Worm (Caenorhabditis elegans) whole organism, L4 larva: ENCODE data around the gene C33D9.6.
"Not testable (repeated sequence)": the region's sequence is repeated elsewhere in the genome, so short reads cannot be mapped to it uniquely, and the experiment has no call there.

Experiments
- R02D3.7 ChIP-seq: fragments of 150-350 bp; sonication (generic microtip); optimal IDR thresholded peaks from 3 replicates; lab custom pipeline; 2014; ENCODE audit warnings: missing biosample characterization, missing genetic modification characterization
- T20F7.1 ChIP-seq: fragments of 200-800 bp; sonication (Bioruptor generic); optimal IDR thresholded peaks from 2 replicates; lab custom pipeline; 2018; ENCODE audit warnings: mild to moderate bottlenecking, missing genetic modification characterization, missing compliant biosample characterization
- T26A8.4 ChIP-seq: fragments of 200-800 bp; sonication (Bioruptor generic); IDR thresholded peaks from 2 replicates; pipeline ENCODE4 v1.3.6; 2022; ENCODE audit warnings: missing genetic modification characterization, missing compliant biosample characterization
- Y105C5A.15 ChIP-seq: fragments of 200-800 bp; sonication (Bioruptor generic); IDR thresholded peaks from 2 replicates; pipeline ENCODE4 v1.3.6; 2022; ENCODE audit warnings: missing genetic modification characterization, missing compliant biosample characterization
- ZK546.5 ChIP-seq, 2 experiments: sonication (generic microtip); optimal IDR thresholded peaks; 2 replicates each; lab custom pipeline; 2017; ENCODE audit warnings: missing biosample characterization in 2 of 2, missing genetic modification characterization in 2 of 2
- aly-2 ChIP-seq: sonication (generic microtip); optimal IDR thresholded peaks from 2 replicates; lab custom pipeline; 2018; ENCODE audit warnings: missing biosample characterization, missing genetic modification characterization
- attf-4 ChIP-seq: sonication (generic microtip); optimal IDR thresholded peaks from 3 replicates; lab custom pipeline; 2017; ENCODE audit warnings: missing biosample characterization, missing genetic modification characterization
- ceh-20 ChIP-seq: fragments of 200-800 bp; sonication (Bioruptor generic); IDR thresholded peaks from 2 replicates; pipeline ENCODE4 v1.3.6; 2022; ENCODE audit warnings: missing genetic modification reagents, missing genetic modification characterization, missing compliant biosample characterization
- ceh-44 ChIP-seq: fragments of 200-800 bp; sonication (Bioruptor generic); IDR thresholded peaks from 2 replicates; pipeline ENCODE4 v1.3.6; 2022; ENCODE audit warnings: missing genetic modification reagents, missing genetic modification characterization, missing compliant biosample characterization
- ctbp-1 ChIP-seq: fragments of 200-800 bp; sonication (Bioruptor generic); IDR thresholded peaks from 2 replicates; pipeline ENCODE4 v1.3.6; 2022; ENCODE audit warnings: missing genetic modification reagents, missing genetic modification characterization, missing compliant biosample characterization
- daf-16 ChIP-seq, 3 experiments: sonication (generic microtip); optimal IDR thresholded peaks; 2 replicates each; lab custom pipeline; 2016 to 2017; ENCODE audit warnings: missing genetic modification characterization in 3 of 3, missing genetic modification reagents in 3 of 3, mild to moderate bottlenecking in 2 of 3, missing compliant biosample characterization in 2 of 3, missing biosample characterization in 1 of 3, moderate library complexity in 1 of 3
- dmd-6 ChIP-seq: fragments of 200-800 bp; sonication (Bioruptor generic); IDR thresholded peaks from 2 replicates; pipeline ENCODE4 v1.3.6; 2022; ENCODE audit warnings: missing genetic modification reagents, missing genetic modification characterization, missing compliant biosample characterization
- duxl-1 ChIP-seq: sonication (generic microtip); optimal IDR thresholded peaks from 2 replicates; lab custom pipeline; 2016; ENCODE audit warnings: mild to moderate bottlenecking, missing genetic modification characterization, moderate library complexity, missing compliant biosample characterization; ENCODE audit not compliant: poor library complexity
- egl-27 ChIP-seq: sonication (generic microtip); optimal IDR thresholded peaks from 3 replicates; lab custom pipeline; 2017; ENCODE audit warnings: missing biosample characterization, missing genetic modification reagents, missing genetic modification characterization
- fos-1 ChIP-seq: fragments of 150-350 bp; optimal IDR thresholded peaks from 2 replicates; lab custom pipeline; 2014; ENCODE audit warnings: missing biosample characterization, missing genetic modification characterization
- gei-8 ChIP-seq: fragments of 200-800 bp; sonication (Bioruptor generic); optimal IDR thresholded peaks from 2 replicates; lab custom pipeline; 2018; ENCODE audit warnings: mild to moderate bottlenecking, missing genetic modification characterization, missing compliant biosample characterization
- hif-1 ChIP-seq, 2 experiments: sonication (generic microtip); optimal IDR thresholded peaks; 2 replicates each; lab custom pipeline; 2016 to 2017; ENCODE audit warnings: missing compliant biosample characterization in 2 of 2, missing genetic modification characterization in 2 of 2, missing genetic modification reagents in 2 of 2, missing genotype in 2 of 2, mild to moderate bottlenecking in 1 of 2
- lim-7 ChIP-seq: fragments of 200-800 bp; sonication (Bioruptor generic); IDR thresholded peaks from 2 replicates; pipeline ENCODE4 v1.3.6; 2022; ENCODE audit warnings: missing genetic modification characterization, missing compliant biosample characterization
- lin-1 ChIP-seq: fragments of 200-800 bp; sonication (Bioruptor generic); IDR thresholded peaks from 2 replicates; pipeline ENCODE4 v1.3.6; 2022; ENCODE audit warnings: missing genetic modification reagents, missing genetic modification characterization, missing compliant biosample characterization
- lin-39 ChIP-seq: fragments of 150-350 bp; optimal IDR thresholded peaks from 2 replicates; lab custom pipeline; 2014; ENCODE audit warnings: missing biosample characterization, missing genetic modification reagents, missing genetic modification characterization
- mdl-1 ChIP-seq, 2 experiments: fragments of 150-350 bp in 1 of 2; sonication (generic microtip) in 1 of 2; optimal IDR thresholded peaks; 2 replicates each; lab custom pipeline; 2014 to 2017; ENCODE audit warnings: missing biosample characterization in 2 of 2, missing genetic modification characterization in 2 of 2
- mxl-2 ChIP-seq: fragments of 200-800 bp; sonication (Bioruptor generic); conservative IDR thresholded peaks from 2 replicates; pipeline ENCODE4 v1.3.6; 2022; ENCODE audit warnings: missing genetic modification reagents, missing genetic modification characterization, missing compliant biosample characterization
- mxl-3 ChIP-seq: fragments of 200-800 bp; sonication (Bioruptor generic); optimal IDR thresholded peaks from 2 replicates; lab custom pipeline; 2018; ENCODE audit warnings: mild to moderate bottlenecking, missing genetic modification characterization, missing compliant biosample characterization
- nhr-111 ChIP-seq: fragments of 200-800 bp; sonication (Bioruptor generic); optimal IDR thresholded peaks from 2 replicates; lab custom pipeline; 2018; ENCODE audit warnings: mild to moderate bottlenecking, missing genetic modification characterization, missing compliant biosample characterization
- nhr-237 ChIP-seq: sonication (generic microtip); optimal IDR thresholded peaks from 2 replicates; lab custom pipeline; 2017; ENCODE audit warnings: missing biosample characterization, missing genetic modification characterization
- nhr-25 ChIP-seq: sonication (generic microtip); optimal IDR thresholded peaks from 2 replicates; lab custom pipeline; 2017; ENCODE audit warnings: missing genetic modification characterization, mild to moderate bottlenecking, missing compliant biosample characterization, antibody characterized with exemption, moderate library complexity, borderline replicate concordance; ENCODE audit not compliant: insufficient read depth
- nhr-28 ChIP-seq: fragments of 150-350 bp; optimal IDR thresholded peaks from 2 replicates; lab custom pipeline; 2014; ENCODE audit warnings: missing biosample characterization, missing genetic modification characterization
- nhr-41 ChIP-seq: fragments of 200-800 bp; sonication (Bioruptor generic); IDR thresholded peaks from 2 replicates; pipeline ENCODE4 v1.3.6; 2022; ENCODE audit warnings: missing genetic modification reagents, missing genetic modification characterization, missing compliant biosample characterization
- pqm-1 ChIP-seq: sonication (generic microtip); optimal IDR thresholded peaks from 2 replicates; lab custom pipeline; 2017; ENCODE audit warnings: missing biosample characterization, missing genetic modification characterization
- rbr-2 ChIP-seq: sonication (generic microtip); optimal IDR thresholded peaks from 2 replicates; lab custom pipeline; 2016; ENCODE audit warnings: missing genotype, missing genetic modification characterization, missing compliant biosample characterization
- skn-1 ChIP-seq: fragments of 150-350 bp; optimal IDR thresholded peaks from 2 replicates; lab custom pipeline; 2014; ENCODE audit warnings: missing biosample characterization, missing genetic modification characterization
- spr-3 ChIP-seq: fragments of 200-800 bp; sonication (Bioruptor generic); optimal IDR thresholded peaks from 2 replicates; lab custom pipeline; 2018; ENCODE audit warnings: mild to moderate bottlenecking, missing genetic modification characterization, missing compliant biosample characterization
- unc-62 ChIP-seq, 3 experiments: fragments of 150-350 bp in 1 of 3; sonication (generic microtip); optimal IDR thresholded peaks in 2 of 3; peaks in 1 of 3; 1 replicate in 1 of 3; 2 replicates in 2 of 3; lab custom pipeline; 2014 to 2017; ENCODE audit warnings: missing biosample characterization in 3 of 3, missing genetic modification characterization in 3 of 3, missing genetic modification reagents in 3 of 3, missing genotype in 1 of 3
- vab-7 ChIP-seq: fragments of 200-800 bp; sonication (Bioruptor generic); IDR thresholded peaks from 2 replicates; pipeline ENCODE4 v1.3.6; 2022; ENCODE audit warnings: missing genetic modification reagents, missing genetic modification characterization, missing compliant biosample characterization
- zfp-3 ChIP-seq: fragments of 200-800 bp; sonication (Bioruptor generic); conservative IDR thresholded peaks from 2 replicates; pipeline ENCODE4 v1.3.6; 2022; ENCODE audit warnings: missing genetic modification reagents, missing genetic modification characterization, missing compliant biosample characterization
- zip-11 ChIP-seq: fragments of 200-800 bp; sonication (Bioruptor generic); IDR thresholded peaks from 2 replicates; pipeline ENCODE4 v1.3.6; 2022; ENCODE audit warnings: missing genetic modification characterization, missing compliant biosample characterization
- zip-2 ChIP-seq: fragments of 150-350 bp; optimal IDR thresholded peaks from 2 replicates; lab custom pipeline; 2014; ENCODE audit warnings: missing biosample characterization, missing genetic modification characterization
- ztf-7 ChIP-seq: fragments of 150-350 bp; optimal IDR thresholded peaks from 2 replicates; lab custom pipeline; 2014; ENCODE audit warnings: missing biosample characterization, missing genetic modification characterization

C33D9.6 gene

ce11 chrIV:8792808-8793207 is 14.9 kb upstream of the C33D9.6 start, which contains the start of gene C33D9.3:
C33D9.3 (minus strand) TSS chrIV:8792908.
- TF ChIP-seq unc-62 (GFP tag; optimal IDR thresholded peaks at IDR 0.05 in 1 of 2; lab: Kevin White, UChicago) (peak in 1 of 2 experiments; percentile 15), unc-62 (tag; optimal IDR thresholded peaks at IDR 0.05; lab: Kevin White, UChicago) (no peak), lin-1 (GFP tag; lab: Robert Waterston, UW) (no peak)

ce11 chrIV:8790144-8790543 is 12.2 kb upstream of the C33D9.6 start, which contains the start of gene sru-35:
sru-35 (minus strand) TSS chrIV:8790244.
- TF ChIP-seq attf-4 (tag; lab: Kevin White, UChicago) (no peak), nhr-111 (GFP tag; lab: Kevin White, UChicago) (no peak), ctbp-1 (GFP tag; lab: Robert Waterston, UW) (no peak), T20F7.1 (GFP tag; lab: Kevin White, UChicago) (no peak), hif-1 (tag; optimal IDR thresholded peaks at IDR 0.05; lab: Kevin White, UChicago) (no peak)

ce11 chrIV:8788048-8788447 is 10.1 kb upstream of the C33D9.6 start, which contains the start of gene C33D9.10:
C33D9.10 (minus strand) TSS chrIV:8788148.
- not testable (repeated sequence) for TF ChIP-seq lin-39 (tag; lab: Kevin White, UChicago); gei-8 (GFP tag; lab: Kevin White, UChicago); zip-2 (tag; lab: Kevin White, UChicago)

- no peak for TF ChIP-seq daf-16 (GFP tag; optimal IDR thresholded peaks at IDR 0.05; lab: Kevin White, UChicago)
- TF ChIP-seq daf-16 (tag; optimal IDR thresholded peaks at IDR 0.05; lab: Kevin White, UChicago): peak; percentile 24
- no peak for TF ChIP-seq skn-1 (tag; lab: Kevin White, UChicago)
These were observed 8.7 kb upstream of the C33D9.6 start, which contains the start of gene C33D9.8 for ce11 chrIV:8786654-8787053. C33D9.8 (minus strand) TSS chrIV:8786752.

ce11 chrIV:8784855-8785327 is 6.9 kb upstream of the C33D9.6 start, which contains the start of gene C33D9.13:
C33D9.13 (minus strand) TSS chrIV:8785277.
- no peak for TF ChIP-seq egl-27
- TF ChIP-seq duxl-1 (tag; lab: Kevin White, UChicago): no peak
- TF ChIP-seq Y105C5A.15 (GFP tag; lab: Robert Waterston, UW): no peak
- TF ChIP-seq spr-3 (GFP tag; lab: Kevin White, UChicago): no peak
- no peak for TF ChIP-seq zip-11
- no peak for TF ChIP-seq ceh-20 (GFP tag; lab: Robert Waterston, UW)
- TF ChIP-seq vab-7 (GFP tag; lab: Robert Waterston, UW): no peak
- no peak for TF ChIP-seq nhr-41

ce11 chrIV:8782172-8782571 is 4.2 kb upstream of the C33D9.6 start:
- TF ChIP-seq ctbp-1 (GFP tag; lab: Robert Waterston, UW) (no peak), daf-16 (GFP tag; optimal IDR thresholded peaks at IDR 0.05; lab: Kevin White, UChicago) (no peak), daf-16 (tag; optimal IDR thresholded peaks at IDR 0.05; lab: Kevin White, UChicago) (peak; percentile 75), lim-7 (GFP tag; lab: Robert Waterston, UW) (no peak), mxl-3 (no peak), nhr-25 (peak; percentile 78), ztf-7 (tag; lab: Kevin White, UChicago) (no peak), gei-8 (GFP tag; lab: Kevin White, UChicago) (no peak), attf-4 (tag; lab: Kevin White, UChicago) (no peak), skn-1 (tag; lab: Kevin White, UChicago) (no peak), fos-1 (tag; lab: Kevin White, UChicago) (no peak), nhr-111 (GFP tag; lab: Kevin White, UChicago) (no peak), zfp-3 (GFP tag; lab: Robert Waterston, UW) (no peak), mdl-1 (tag; optimal IDR thresholded peaks at IDR 0.05; lab: Kevin White, UChicago) (peak in 1 of 2 experiments; percentile 88), lin-39 (tag; lab: Kevin White, UChicago) (no peak), aly-2 (tag; lab: Kevin White, UChicago) (no peak), zip-11 (no peak), ZK546.5 (tag; optimal IDR thresholded peaks at IDR 0.05; lab: Kevin White, UChicago) (no peak), mxl-2 (GFP tag; lab: Robert Waterston, UW) (no peak), nhr-28 (tag; lab: Kevin White, UChicago) (peak; percentile 82), T26A8.4 (GFP tag; lab: Robert Waterston, UW) (no peak), dmd-6 (no peak), pqm-1 (peak; percentile 42), R02D3.7 (no peak), ceh-44 (GFP tag; lab: Robert Waterston, UW) (no peak), hif-1 (tag; optimal IDR thresholded peaks at IDR 0.05; lab: Kevin White, UChicago) (peak in 1 of 2 experiments; percentile 54), nhr-237 (tag; lab: Kevin White, UChicago) (no peak), rbr-2 (tag; lab: Kevin White, UChicago) (peak; percentile 70)
